Worm (Caenorhabditis elegans) whole organism, early embryonic: ENCODE data around the gene C18E9.5.

Experiments used
- F13C5.2 ChIP-seq: sonication (generic microtip); optimal IDR thresholded peaks from 2 replicates; lab custom pipeline; 2017; ENCODE audit warnings: mild to moderate bottlenecking, missing genetic modification characterization, inconsistent platforms, missing compliant biosample characterization
- aly-1 ChIP-seq: sonication (generic microtip); optimal IDR thresholded peaks from 2 replicates; lab custom pipeline; 2016; ENCODE audit warnings: missing genetic modification characterization, missing compliant biosample characterization
- ama-1 ChIP-seq: fragments of 150-350 bp; optimal IDR thresholded peaks from 2 replicates; lab custom pipeline; 2014
- ceh-13 ChIP-seq: fragments of 200-800 bp; sonication (Bioruptor generic); optimal IDR thresholded peaks from 2 replicates; lab custom pipeline; 2018; ENCODE audit warnings: mild to moderate bottlenecking, missing genetic modification characterization, missing compliant biosample characterization
- flt-1 ChIP-seq: fragments of 200-800 bp; sonication (Bioruptor generic); IDR thresholded peaks from 2 replicates; pipeline ENCODE4 v1.3.6; 2022; ENCODE audit warnings: missing genetic modification characterization, missing compliant biosample characterization
- hmbx-1 ChIP-seq: sonication (generic microtip); optimal IDR thresholded peaks from 2 replicates; lab custom pipeline; 2016; ENCODE audit warnings: mild to moderate bottlenecking, missing genetic modification characterization, missing compliant biosample characterization
- pes-1 ChIP-seq: fragments of 200-800 bp; sonication (Bioruptor generic); IDR thresholded peaks from 2 replicates; pipeline ENCODE4 v1.3.6; 2022; ENCODE audit warnings: missing genetic modification reagents, missing genetic modification characterization, missing compliant biosample characterization
- scrt-1 ChIP-seq: fragments of 200-800 bp; sonication (Bioruptor generic); IDR thresholded peaks from 2 replicates; pipeline ENCODE4 v1.3.6; 2022; ENCODE audit warnings: missing genetic modification characterization, missing compliant biosample characterization
- sea-1 ChIP-seq: fragments of 200-800 bp; sonication (Bioruptor generic); conservative IDR thresholded peaks from 2 replicates; pipeline ENCODE4 v1.3.6; 2022; ENCODE audit warnings: missing genetic modification characterization, missing compliant biosample characterization
- tbx-11 ChIP-seq: fragments of 200-800 bp; sonication (Bioruptor generic); IDR thresholded peaks from 2 replicates; pipeline ENCODE4 v1.3.6; 2022; ENCODE audit warnings: missing genetic modification characterization, missing compliant biosample characterization

- TF ChIP-seq aly-1 (no peak), flt-1 (GFP tag; lab: Robert Waterston, UW) (no peak), pes-1 (GFP tag; lab: Robert Waterston, UW) (no peak), ama-1 (lab: Kevin White, UChicago) (no peak), ceh-13 (GFP tag; lab: Kevin White, UChicago) (no peak), F13C5.2 (no peak), hmbx-1 (tag; lab: Kevin White, UChicago) (no peak), sea-1 (GFP tag; lab: Robert Waterston, UW) (no peak), scrt-1 (GFP tag; lab: Robert Waterston, UW) (no peak), tbx-11 (no peak)
These were observed 16.1 kb upstream of the C18E9.5 start for ce11 chrII:8953703-8954102.
